Fruit fly (Drosophila melanogaster) whole organism, embryonic: ENCODE measurements around the gene dmGlut.

Experiments
- Aef1 ChIP-seq: fragments of 200-800 bp; sonication (Bioruptor generic); IDR thresholded peaks from 3 replicates; pipeline ENCODE4 v1.3.6; 2022; ENCODE audit warnings: missing biosample characterization, missing genetic modification characterization
- CG10267 ChIP-seq: fragments of 200-800 bp; sonication (Bioruptor generic); optimal IDR thresholded peaks from 2 replicates; lab custom pipeline; 2018; ENCODE audit warnings: missing biosample characterization, mild to moderate bottlenecking, missing genetic modification characterization, moderate library complexity
- CG11247 ChIP-seq: fragments of 200-800 bp; sonication (Bioruptor generic); IDR thresholded peaks from 2 replicates; pipeline ENCODE4 v1.3.6; 2022; ENCODE audit warnings: missing biosample characterization, missing genetic modification characterization
- CG11696 ChIP-seq: fragments of 200-800 bp; sonication (Bioruptor generic); IDR thresholded peaks from 2 replicates; pipeline ENCODE4 v1.3.6; 2022; ENCODE audit warnings: missing biosample characterization, missing genetic modification characterization
- CG15696 ChIP-seq: fragments of 200-800 bp; sonication (Bioruptor generic); optimal IDR thresholded peaks from 2 replicates; lab custom pipeline; 2019; ENCODE audit warnings: missing biosample characterization, mild to moderate bottlenecking, missing genetic modification characterization, moderate library complexity
- CG1602 ChIP-seq: fragments of 200-800 bp; sonication (Bioruptor generic); optimal IDR thresholded peaks from 3 replicates; lab custom pipeline; 2016; ENCODE audit warnings: missing biosample characterization, missing genetic modification characterization
- CG17186 ChIP-seq: fragments of 200-800 bp; sonication (Bioruptor generic); optimal IDR thresholded peaks from 3 replicates; lab custom pipeline; 2017; ENCODE audit warnings: missing biosample characterization, missing genetic modification reagents, missing genetic modification characterization
- CG17361 ChIP-seq: fragments of 200-800 bp; sonication (Bioruptor generic); IDR thresholded peaks from 3 replicates; pipeline ENCODE4 v1.3.6; 2022; ENCODE audit warnings: missing biosample characterization, missing genetic modification characterization
- CG18262 ChIP-seq: fragments of 200-800 bp; optimal IDR thresholded peaks from 3 replicates; lab custom pipeline; 2019; ENCODE audit warnings: missing biosample characterization, mild to moderate bottlenecking, missing genetic modification characterization, moderate library complexity
- CG30431 ChIP-seq: fragments of 200-800 bp; sonication (Bioruptor generic); optimal IDR thresholded peaks from 2 replicates; lab custom pipeline; 2017; ENCODE audit warnings: missing biosample characterization, missing genetic modification characterization
- CG3407 ChIP-seq: fragments of 200-800 bp; sonication (Bioruptor generic); optimal IDR thresholded peaks from 2 replicates; lab custom pipeline; 2018; ENCODE audit warnings: missing biosample characterization, mild to moderate bottlenecking, missing genetic modification characterization
- CG3995 ChIP-seq: fragments of 200-800 bp; sonication (Bioruptor generic); optimal IDR thresholded peaks from 3 replicates; lab custom pipeline; 2016; ENCODE audit warnings: missing biosample characterization, missing genetic modification characterization
- CG4730 ChIP-seq: fragments of 200-800 bp; sonication (Bioruptor generic); IDR thresholded peaks from 2 replicates; pipeline ENCODE4 v1.3.6; 2022; ENCODE audit warnings: missing biosample characterization, missing genetic modification characterization
- CG4854 ChIP-seq: fragments of 200-800 bp; sonication (Bioruptor generic); optimal IDR thresholded peaks from 2 replicates; lab custom pipeline; 2016; ENCODE audit warnings: missing biosample characterization, missing genetic modification characterization, inconsistent platforms
- CG5953 ChIP-seq: fragments of 200-800 bp; sonication (Bioruptor generic); IDR thresholded peaks from 2 replicates; pipeline ENCODE4 v1.3.6; 2022; ENCODE audit warnings: missing biosample characterization, missing genetic modification characterization
- CG6175 ChIP-seq: fragments of 200-800 bp; sonication (Bioruptor generic); IDR thresholded peaks from 3 replicates; pipeline ENCODE4 v1.3.6; 2022; ENCODE audit warnings: missing biosample characterization, missing genetic modification characterization
- CG6689 ChIP-seq: fragments of 200-800 bp; sonication (Bioruptor generic); IDR thresholded peaks from 2 replicates; pipeline ENCODE4 v1.3.6; 2022; ENCODE audit warnings: missing biosample characterization, missing genetic modification characterization
- CG6813 ChIP-seq: fragments of 200-800 bp; sonication (Bioruptor generic); optimal IDR thresholded peaks from 2 replicates; lab custom pipeline; 2017; ENCODE audit warnings: missing biosample characterization, missing genetic modification characterization, mild to moderate bottlenecking, moderate library complexity, missing genetic modification reagents
- CG6854 ChIP-seq: fragments of 200-800 bp; sonication (Bioruptor generic); optimal IDR thresholded peaks from 3 replicates; lab custom pipeline; 2017; ENCODE audit warnings: missing biosample characterization, mild to moderate bottlenecking, missing genetic modification characterization
- Dfd ChIP-seq, 2 experiments: fragments of >200 bp; optimal IDR thresholded peaks; 2 replicates each; lab custom pipeline; 2017; ENCODE audit warnings: missing biosample characterization in 2 of 2, missing genetic modification characterization in 2 of 2
- Dp ChIP-seq: fragments of 200-800 bp; sonication (Bioruptor generic); optimal IDR thresholded peaks from 2 replicates; lab custom pipeline; 2018; ENCODE audit warnings: missing biosample characterization, mild to moderate bottlenecking, missing genetic modification characterization, moderate library complexity
- Elba2 ChIP-seq: fragments of 200-800 bp; sonication (Bioruptor generic); optimal IDR thresholded peaks from 3 replicates; lab custom pipeline; 2016; ENCODE audit warnings: missing biosample characterization, missing genetic modification characterization
- Hmx ChIP-seq: fragments of 200-800 bp; sonication (Bioruptor generic); optimal IDR thresholded peaks from 2 replicates; lab custom pipeline; 2016; ENCODE audit warnings: missing biosample characterization, missing genetic modification characterization
- Hr3 ChIP-seq: fragments of 200-800 bp; sonication (Bioruptor generic); optimal IDR thresholded peaks from 3 replicates; lab custom pipeline; 2016; ENCODE audit warnings: missing biosample characterization, missing genetic modification characterization
- Jarid2 ChIP-seq: fragments of 200-800 bp; sonication (Bioruptor generic); optimal IDR thresholded peaks from 3 replicates; lab custom pipeline; 2017; ENCODE audit warnings: mild to moderate bottlenecking, missing biosample characterization, missing genetic modification reagents, missing genetic modification characterization
- MTF-1 ChIP-seq: fragments of 200-800 bp; sonication (Bioruptor generic); optimal IDR thresholded peaks from 2 replicates; lab custom pipeline; 2018; ENCODE audit warnings: missing biosample characterization, mild to moderate bottlenecking, missing genetic modification characterization, borderline replicate concordance
- Meics ChIP-seq: fragments of 200-800 bp; sonication (Bioruptor generic); optimal IDR thresholded peaks from 2 replicates; lab custom pipeline; 2017; ENCODE audit warnings: missing biosample characterization, mild to moderate bottlenecking, missing genetic modification characterization
- Rfx ChIP-seq: fragments of 200-800 bp; sonication (Bioruptor generic); IDR thresholded peaks from 2 replicates; pipeline ENCODE4 v1.3.6; 2022; ENCODE audit warnings: missing biosample characterization, missing genetic modification characterization
- Six4 ChIP-seq: fragments of 200-800 bp; sonication (Bioruptor generic); optimal IDR thresholded peaks from 2 replicates; lab custom pipeline; 2016; ENCODE audit warnings: missing biosample characterization, missing genetic modification characterization
- Sry-β ChIP-seq: fragments of 200-800 bp; sonication (Bioruptor generic); optimal IDR thresholded peaks from 2 replicates; lab custom pipeline; 2018; ENCODE audit warnings: missing biosample characterization, mild to moderate bottlenecking, missing genetic modification characterization, moderate library complexity
- Tbp ChIP-seq: fragments of >200 bp; optimal IDR thresholded peaks from 2 replicates; lab custom pipeline; 2018; ENCODE audit warnings: missing biosample characterization, missing genetic modification characterization
- Vsx1 ChIP-seq: fragments of 200-800 bp; sonication (Bioruptor generic); optimal IDR thresholded peaks from 2 replicates; lab custom pipeline; 2017; ENCODE audit warnings: missing biosample characterization, mild to moderate bottlenecking, missing genetic modification characterization, missing genetic modification reagents
- Xbp1 ChIP-seq: fragments of 200-800 bp; sonication (Bioruptor generic); optimal IDR thresholded peaks from 3 replicates; lab custom pipeline; 2016; ENCODE audit warnings: missing biosample characterization, mild to moderate bottlenecking, missing genetic modification characterization
- al ChIP-seq: fragments of 200-800 bp; sonication (Bioruptor generic); IDR thresholded peaks from 2 replicates; pipeline ENCODE4 v1.3.6; 2022; ENCODE audit warnings: missing biosample characterization, missing genetic modification characterization
- ap ChIP-seq: fragments of 200-800 bp; sonication (Bioruptor generic); IDR thresholded peaks from 2 replicates; pipeline ENCODE4 v1.3.6; 2022; ENCODE audit warnings: missing biosample characterization, missing genetic modification characterization
- ase ChIP-seq: fragments of 200-800 bp; sonication (Bioruptor generic); IDR thresholded peaks from 3 replicates; pipeline ENCODE4 v1.3.6; 2022; ENCODE audit warnings: missing biosample characterization, missing genetic modification characterization
- corto ChIP-seq: fragments of 200-800 bp; sonication (Bioruptor generic); optimal IDR thresholded peaks from 2 replicates; lab custom pipeline; 2016; ENCODE audit warnings: missing biosample characterization, mild to moderate bottlenecking, missing genetic modification characterization, moderate library complexity
- dpn ChIP-seq, 2 experiments: fragments of 200-800 bp; sonication (Bioruptor generic); optimal IDR thresholded peaks; 3 replicates each; lab custom pipeline; 2016; ENCODE audit warnings: missing biosample characterization in 2 of 2, missing genetic modification characterization in 2 of 2
- dysf ChIP-seq: fragments of 200-800 bp; sonication (Bioruptor generic); IDR thresholded peaks from 3 replicates; pipeline ENCODE4 v1.3.6; 2022; ENCODE audit warnings: missing biosample characterization, missing genetic modification characterization
- gsb ChIP-seq: fragments of 200-800 bp; sonication (Bioruptor generic); IDR thresholded peaks from 2 replicates; pipeline ENCODE4 v1.3.6; 2022; ENCODE audit warnings: missing biosample characterization, missing genetic modification characterization
- hbn ChIP-seq: fragments of 200-800 bp; sonication (Bioruptor generic); IDR thresholded peaks from 2 replicates; pipeline ENCODE4 v1.3.6; 2022; ENCODE audit warnings: missing biosample characterization, missing genetic modification characterization; ENCODE audit not compliant: partially characterized antibody
- kah ChIP-seq: fragments of 200-800 bp; sonication (Bioruptor generic); optimal IDR thresholded peaks from 2 replicates; lab custom pipeline; 2018; ENCODE audit warnings: missing biosample characterization, mild to moderate bottlenecking, missing genetic modification characterization
- klu ChIP-seq: fragments of 200-800 bp; sonication (Bioruptor generic); IDR thresholded peaks from 2 replicates; pipeline ENCODE4 v1.3.6; 2022; ENCODE audit warnings: missing biosample characterization, missing genetic modification characterization
- org-1 ChIP-seq: fragments of 200-800 bp; sonication (Bioruptor generic); optimal IDR thresholded peaks from 2 replicates; lab custom pipeline; 2017; ENCODE audit warnings: missing biosample characterization, missing genetic modification characterization
- scrt ChIP-seq: fragments of 200-800 bp; sonication (Bioruptor generic); optimal IDR thresholded peaks from 2 replicates; lab custom pipeline; 2018; ENCODE audit warnings: missing biosample characterization, mild to moderate bottlenecking, missing genetic modification characterization, moderate library complexity
- slbo ChIP-seq: fragments of 200-800 bp; sonication (Bioruptor generic); IDR thresholded peaks from 2 replicates; pipeline ENCODE4 v1.3.6; 2022; ENCODE audit warnings: missing biosample characterization, missing genetic modification characterization
- so ChIP-seq: fragments of 200-800 bp; sonication (Bioruptor generic); IDR thresholded peaks from 3 replicates; pipeline ENCODE4 v1.3.6; 2022; ENCODE audit warnings: missing biosample characterization, missing genetic modification characterization
- stwl ChIP-seq: fragments of 200-800 bp; sonication (Bioruptor generic); optimal IDR thresholded peaks from 3 replicates; lab custom pipeline; 2018; ENCODE audit warnings: missing biosample characterization, mild to moderate bottlenecking, missing genetic modification characterization, moderate library complexity
- tup ChIP-seq: fragments of 200-800 bp; sonication (Bioruptor generic); optimal IDR thresholded peaks from 2 replicates; lab custom pipeline; 2016; ENCODE audit warnings: missing biosample characterization, mild to moderate bottlenecking, missing genetic modification characterization, moderate library complexity

Gene dmGlut

dm6 chr2L:12045941-12046855 lies 19.0 kb downstream of the dmGlut start, which contains the start of gene CG6770 (continued):
- TF ChIP-seq dpn (GFP tag; optimal IDR thresholded peaks at IDR 0.05; lab: Kevin White, UChicago) (peak; percentile 71), CG6854 (GFP tag; lab: Kevin White, UChicago) (peak; percentile 74), Vsx1 (GFP tag; lab: Kevin White, UChicago) (peak; percentile 49), hbn (no peak), Hmx (GFP tag; lab: Kevin White, UChicago) (peak; percentile 2), CG6813 (GFP tag; lab: Kevin White, UChicago) (peak; percentile 88), ap (GFP tag; lab: Robert Waterston, UW) (peak; percentile 78), CG6689 (peak; percentile 87), tup (GFP tag; lab: Kevin White, UChicago) (peak; percentile 52), CG18262 (tag; lab: Kevin White, UChicago) (peak; percentile 68), corto (peak; percentile 50), Dp (GFP tag; lab: Kevin White, UChicago) (peak; percentile 28), slbo (peak; percentile 85), CG5953 (GFP tag; lab: Robert Waterston, UW) (peak; percentile 69), org-1 (GFP tag; lab: Kevin White, UChicago) (peak; percentile 49), CG10267 (tag; lab: Kevin White, UChicago) (peak; percentile 74), CG30431 (GFP tag; lab: Kevin White, UChicago) (peak; percentile 32), MTF-1 (GFP tag; lab: Kevin White, UChicago) (peak; percentile 9), klu (GFP tag; lab: Robert Waterston, UW) (peak; percentile 68), Tbp (no peak), CG4730 (GFP tag; lab: Robert Waterston, UW) (peak; percentile 70), so (GFP tag; lab: Robert Waterston, UW) (peak; percentile 83; the same call in 2 of the 3 replicates), Six4 (GFP tag; lab: Kevin White, UChicago) (no peak), gsb (GFP tag; lab: Robert Waterston, UW) (peak; percentile 79), CG17186 (no peak), CG15696 (tag; lab: Kevin White, UChicago) (peak; percentile 12), al (GFP tag; lab: Robert Waterston, UW) (peak; percentile 77), Sry-β (GFP tag; lab: Kevin White, UChicago) (peak; percentile 76), kah (GFP tag; lab: Kevin White, UChicago) (peak; percentile 11), dysf (GFP tag; lab: Robert Waterston, UW) (peak; percentile 87), Jarid2 (GFP tag; lab: Kevin White, UChicago) (peak; percentile 76), Rfx (peak; percentile 94), Dfd (GFP tag; optimal IDR thresholded peaks at IDR 0.05; lab: Kevin White, UChicago) (no peak), ase (peak; percentile 67; the same call in 2 of the 3 replicates), CG3407 (peak; percentile 55), Hr3 (GFP tag; lab: Kevin White, UChicago) (peak; percentile 39), Elba2 (GFP tag; lab: Kevin White, UChicago) (no peak), CG17361 (peak; percentile 81), CG4854 (GFP tag; lab: Kevin White, UChicago) (peak; percentile 30), Aef1 (GFP tag; lab: Robert Waterston, UW) (peak; percentile 74), stwl (tag; lab: Kevin White, UChicago) (no peak), CG11247 (GFP tag; lab: Robert Waterston, UW) (peak; percentile 82), CG6175 (GFP tag; lab: Robert Waterston, UW) (0 out of 3 replicates have a peak, but pooled peaks have one; percentile 38), scrt (GFP tag; lab: Kevin White, UChicago) (peak; percentile 87), Xbp1 (GFP tag; lab: Kevin White, UChicago) (peak; percentile 71), CG1602 (peak; percentile 39), CG3995 (peak; percentile 25), Meics (peak; percentile 91), CG11696 (GFP tag; lab: Robert Waterston, UW) (peak; percentile 71)
